Worm (Caenorhabditis elegans) whole organism, young adult: Measurements from ENCODE around the gene F42G4.5.

Source experiments
- B0035.1 ChIP-seq: sonication (generic microtip); optimal IDR thresholded peaks from 2 replicates; lab custom pipeline; 2016; ENCODE audit warnings: missing genetic modification characterization, mild to moderate bottlenecking, missing compliant biosample characterization, missing genotype, missing genetic modification reagents
- B0336.3 ChIP-seq: fragments of 200-800 bp; sonication (Bioruptor generic); IDR thresholded peaks from 2 replicates; pipeline ENCODE4 v1.3.6; 2022; ENCODE audit warnings: missing genetic modification characterization, missing compliant biosample characterization
- C17E4.6 ChIP-seq: fragments of 200-800 bp; sonication (Bioruptor generic); IDR thresholded peaks from 2 replicates; pipeline ENCODE4 v1.3.6; 2022; ENCODE audit warnings: missing genetic modification reagents, missing genetic modification characterization, missing compliant biosample characterization
- D2030.7 ChIP-seq: fragments of 200-800 bp; sonication (Bioruptor generic); IDR thresholded peaks from 2 replicates; pipeline ENCODE4 v1.3.6; 2022; ENCODE audit warnings: missing genetic modification reagents, missing genetic modification characterization, missing compliant biosample characterization
- F23B12.7 ChIP-seq: sonication (generic microtip); optimal IDR thresholded peaks from 2 replicates; lab custom pipeline; 2017; ENCODE audit warnings: missing genetic modification characterization, mild to moderate bottlenecking, missing compliant biosample characterization, antibody characterized with exemption, moderate library complexity; ENCODE audit not compliant: insufficient read depth
- F39B2.1 ChIP-seq: fragments of 200-800 bp; sonication (Bioruptor generic); IDR thresholded peaks from 2 replicates; pipeline ENCODE4 v1.3.6; 2022; ENCODE audit warnings: missing genetic modification reagents, missing genetic modification characterization, missing compliant biosample characterization
- F49E8.2 ChIP-seq: sonication (generic microtip); optimal IDR thresholded peaks from 3 replicates; lab custom pipeline; 2017; ENCODE audit warnings: missing genetic modification characterization, mild to moderate bottlenecking, missing compliant biosample characterization, antibody characterized with exemption, moderate library complexity; ENCODE audit not compliant: insufficient read depth
- F55B11.4 ChIP-seq: sonication (generic microtip); optimal IDR thresholded peaks from 2 replicates; lab custom pipeline; 2016; ENCODE audit warnings: missing compliant biosample characterization, missing genetic modification characterization, borderline replicate concordance; ENCODE audit not compliant: insufficient read depth
- F57C9.4 ChIP-seq: sonication (generic microtip); optimal IDR thresholded peaks from 2 replicates; lab custom pipeline; 2017; ENCODE audit warnings: mild to moderate bottlenecking, missing genetic modification characterization, missing compliant biosample characterization
- T07F8.4 ChIP-seq: sonication (generic microtip); optimal IDR thresholded peaks from 2 replicates; lab custom pipeline; 2016; ENCODE audit warnings: mild to moderate bottlenecking, missing genetic modification characterization, moderate library complexity, missing compliant biosample characterization
- T26A5.8 ChIP-seq: sonication (generic microtip); optimal IDR thresholded peaks from 2 replicates; lab custom pipeline; 2016; ENCODE audit warnings: missing genetic modification characterization, missing compliant biosample characterization
- Y95B8A.8 ChIP-seq: fragments of 200-800 bp; sonication (Bioruptor generic); IDR thresholded peaks from 2 replicates; pipeline ENCODE4 v1.3.6; 2022; ENCODE audit warnings: missing genetic modification reagents, missing genetic modification characterization, missing compliant biosample characterization
- aptf-3 ChIP-seq: fragments of 200-800 bp; sonication (Bioruptor generic); IDR thresholded peaks from 2 replicates; pipeline ENCODE4 v1.3.6; 2022; ENCODE audit warnings: missing genetic modification characterization, missing compliant biosample characterization
- attf-6 ChIP-seq: fragments of 200-800 bp; sonication (Bioruptor generic); IDR thresholded peaks from 2 replicates; pipeline ENCODE4 v1.3.6; 2022; ENCODE audit warnings: missing genetic modification reagents, missing genetic modification characterization, missing compliant biosample characterization
- bed-2 ChIP-seq: fragments of 200-800 bp; sonication (Bioruptor generic); IDR thresholded peaks from 2 replicates; pipeline ENCODE4 v1.3.6; 2022; ENCODE audit warnings: missing genetic modification reagents, missing genetic modification characterization, missing compliant biosample characterization
- ceh-79 ChIP-seq: sonication (generic microtip); optimal IDR thresholded peaks from 2 replicates; lab custom pipeline; 2017; ENCODE audit warnings: mild to moderate bottlenecking, missing genetic modification characterization, missing compliant biosample characterization
- ceh-91 ChIP-seq: fragments of 200-800 bp; sonication (Bioruptor generic); IDR thresholded peaks from 2 replicates; pipeline ENCODE4 v1.3.6; 2022; ENCODE audit warnings: missing genetic modification reagents, missing genetic modification characterization, missing compliant biosample characterization
- chd-7 ChIP-seq: sonication (generic microtip); optimal IDR thresholded peaks from 2 replicates; lab custom pipeline; 2016; ENCODE audit warnings: mild to moderate bottlenecking, missing genetic modification characterization, moderate library complexity, missing compliant biosample characterization
- egl-18 ChIP-seq: fragments of 200-800 bp; sonication (Bioruptor generic); IDR thresholded peaks from 2 replicates; pipeline ENCODE4 v1.3.6; 2022; ENCODE audit warnings: missing genetic modification reagents, missing genetic modification characterization, missing compliant biosample characterization
- ekl-4 ChIP-seq: fragments of 200-800 bp; sonication (Bioruptor generic); IDR thresholded peaks from 2 replicates; pipeline ENCODE4 v1.3.6; 2022; ENCODE audit warnings: missing genetic modification reagents, missing genetic modification characterization, missing compliant biosample characterization
- ets-4 ChIP-seq: fragments of 200-800 bp; sonication (Bioruptor generic); optimal IDR thresholded peaks from 2 replicates; lab custom pipeline; 2018; ENCODE audit warnings: mild to moderate bottlenecking, missing genetic modification characterization, missing compliant biosample characterization
- hmg-1.2 ChIP-seq: fragments of 200-800 bp; sonication (Bioruptor generic); IDR thresholded peaks from 2 replicates; pipeline ENCODE4 v1.3.6; 2022; ENCODE audit warnings: missing genetic modification reagents, missing genetic modification characterization, missing compliant biosample characterization
- hrde-1 ChIP-seq: sonication (generic microtip); optimal IDR thresholded peaks from 2 replicates; lab custom pipeline; 2016; ENCODE audit warnings: missing genetic modification characterization, mild to moderate bottlenecking, missing compliant biosample characterization, moderate library complexity, missing genotype, missing genetic modification reagents, borderline replicate concordance
- lin-26 ChIP-seq: fragments of 200-800 bp; sonication (Bioruptor generic); IDR thresholded peaks from 2 replicates; pipeline ENCODE4 v1.3.6; 2022; ENCODE audit warnings: missing genetic modification reagents, missing genetic modification characterization, missing compliant biosample characterization
- lin-35 ChIP-seq, 3 experiments: fragments of 150-350 bp in 2 of 3; sonication (generic microtip) in 1 of 3; optimal IDR thresholded peaks; 2 replicates each; lab custom pipeline; 2014 to 2018; ENCODE audit warnings: missing biosample characterization in 3 of 3, missing genetic modification characterization in 3 of 3, missing genetic modification reagents in 3 of 3
- lin-54 ChIP-seq: fragments of 200-800 bp; sonication (Bioruptor generic); optimal IDR thresholded peaks from 2 replicates; lab custom pipeline; 2018; ENCODE audit warnings: mild to moderate bottlenecking, missing genetic modification characterization, missing compliant biosample characterization
- lsl-1 ChIP-seq: fragments of 200-800 bp; sonication (Bioruptor generic); optimal IDR thresholded peaks from 2 replicates; lab custom pipeline; 2018; ENCODE audit warnings: mild to moderate bottlenecking, missing genetic modification characterization, moderate library complexity, missing compliant biosample characterization
- madf-3 ChIP-seq: fragments of 200-800 bp; sonication (Bioruptor generic); IDR thresholded peaks from 2 replicates; pipeline ENCODE4 v1.3.6; 2022; ENCODE audit warnings: missing genetic modification reagents, missing genetic modification characterization, missing compliant biosample characterization
- madf-6 ChIP-seq: fragments of 200-800 bp; sonication (Bioruptor generic); IDR thresholded peaks from 2 replicates; pipeline ENCODE4 v1.3.6; 2022; ENCODE audit warnings: missing genetic modification reagents, missing genetic modification characterization, missing compliant biosample characterization
- nfya-1 ChIP-seq: sonication (generic microtip); optimal IDR thresholded peaks from 2 replicates; lab custom pipeline; 2017; ENCODE audit warnings: antibody characterized with exemption, missing compliant biosample characterization, missing genetic modification characterization, borderline replicate concordance; ENCODE audit not compliant: insufficient read depth
- nhr-27 ChIP-seq: fragments of 200-800 bp; sonication (Bioruptor generic); optimal IDR thresholded peaks from 2 replicates; lab custom pipeline; 2018; ENCODE audit warnings: mild to moderate bottlenecking, missing genetic modification characterization, moderate library complexity, missing compliant biosample characterization
- nhr-90 ChIP-seq: sonication (generic microtip); optimal IDR thresholded peaks from 2 replicates; lab custom pipeline; 2016; ENCODE audit warnings: missing genotype, mild to moderate bottlenecking, missing genetic modification characterization, missing compliant biosample characterization
- rpc-1 ChIP-seq, 2 experiments: fragments of 150-350 bp in 1 of 2; sonication (generic microtip) in 1 of 2; optimal IDR thresholded peaks; 2 replicates each; lab custom pipeline; 2014 to 2018; ENCODE audit warnings: missing biosample characterization in 1 of 2, missing genetic modification characterization in 1 of 2, missing genetic modification reagents in 1 of 2, missing genotype in 1 of 2
- sdz-38 ChIP-seq: sonication (generic microtip); optimal IDR thresholded peaks from 2 replicates; lab custom pipeline; 2016; ENCODE audit warnings: missing genotype, missing genetic modification characterization, missing compliant biosample characterization
- snpc-4 ChIP-seq, 5 experiments: fragments of 150-350 bp in 1 of 5; sonication (generic microtip) in 4 of 5; optimal IDR thresholded peaks; 2 replicates each; lab custom pipeline; 2014 to 2018; ENCODE audit warnings: missing genetic modification characterization in 5 of 5, missing biosample characterization in 3 of 5, antibody characterized with exemption in 2 of 5, mild to moderate bottlenecking in 2 of 5, missing compliant biosample characterization in 2 of 5, missing genotype in 2 of 5, moderate library complexity in 2 of 5, missing genetic modification reagents in 1 of 5
- sptf-2 ChIP-seq: fragments of 200-800 bp; sonication (Bioruptor generic); optimal IDR thresholded peaks from 2 replicates; lab custom pipeline; 2018; ENCODE audit warnings: mild to moderate bottlenecking, missing genetic modification characterization, missing compliant biosample characterization
- tbp1 ChIP-seq: fragments of 200-800 bp; sonication (Bioruptor generic); optimal IDR thresholded peaks from 2 replicates; lab custom pipeline; 2018; ENCODE audit warnings: mild to moderate bottlenecking, missing genetic modification characterization, missing compliant biosample characterization
- zim-3 ChIP-seq: sonication (generic microtip); optimal IDR thresholded peaks from 2 replicates; lab custom pipeline; 2017; ENCODE audit warnings: mild to moderate bottlenecking, missing genetic modification characterization, moderate library complexity, missing compliant biosample characterization
- ztf-18 ChIP-seq: sonication (generic microtip); optimal IDR thresholded peaks from 2 replicates; lab custom pipeline; 2016; ENCODE audit warnings: missing genotype, mild to moderate bottlenecking, missing genetic modification characterization, missing compliant biosample characterization
- ztf-26 ChIP-seq: sonication (generic microtip); optimal IDR thresholded peaks from 2 replicates; lab custom pipeline; 2017; ENCODE audit warnings: missing genetic modification characterization, missing compliant biosample characterization

Gene F42G4.5

ce11 chrII:13083752-13084214 is 10.5 kb downstream of the F42G4.5 start, which contains the start of the genes Y81G3A.1 and gcn-2 (continued):
- TF ChIP-seq madf-6 (GFP tag; lab: Robert Waterston, UW) (peak; percentile 42; the same call in 1 of the 2 replicates), lin-35 (GFP tag; optimal IDR thresholded peaks at IDR 0.05; lab: Kevin White, UChicago) (peak in 1 of 3 experiments; percentile 91), F39B2.1 (GFP tag; lab: Robert Waterston, UW) (no peak), snpc-4 (GFP tag; optimal IDR thresholded peaks at IDR 0.05; lab: Kevin White, UChicago) (no peak), snpc-4 (tag; optimal IDR thresholded peaks at IDR 0.05; lab: Kevin White, UChicago) (peak in 1 of 4 experiments; percentile 11), F57C9.4 (tag; lab: Kevin White, UChicago) (no peak), bed-2 (no peak)
- TF ChIP-seq, all 124 proteins: peak for 7

- TF ChIP-seq nfya-1 (tag; lab: Kevin White, UChicago) (no peak), ceh-91 (GFP tag; lab: Robert Waterston, UW) (no peak), ztf-26 (no peak), F55B11.4 (tag; lab: Kevin White, UChicago) (no peak), sdz-38 (tag; lab: Kevin White, UChicago) (no peak), B0336.3 (GFP tag; lab: Robert Waterston, UW) (no peak), F49E8.2 (no peak), D2030.7 (no peak), tbp1 (GFP tag; lab: Kevin White, UChicago) (no peak), rpc-1 (optimal IDR thresholded peaks at IDR 0.05; lab: Kevin White, UChicago) (no peak), rpc-1 (tag; optimal IDR thresholded peaks at IDR 0.05; lab: Kevin White, UChicago) (no peak), aptf-3 (GFP tag; lab: Robert Waterston, UW) (no peak), T26A5.8 (tag; lab: Kevin White, UChicago) (no peak)
These were observed 12.7 kb downstream of the F42G4.5 start for ce11 chrII:13085951-13086350.

ce11 chrII:13091123-13091522 is 17.8 kb downstream of the F42G4.5 start, which contains the start of gene Y81G3A.4:
Gene Y81G3A.4 (plus strand): TSS chrII:13091423.
- TF ChIP-seq zim-3 (tag; lab: Kevin White, UChicago) (no peak), B0035.1 (no peak), nhr-27 (no peak), ets-4 (GFP tag; lab: Kevin White, UChicago) (no peak), egl-18 (no peak), lin-35 (GFP tag; optimal IDR thresholded peaks at IDR 0.05; lab: Kevin White, UChicago) (no peak), C17E4.6 (GFP tag; lab: Robert Waterston, UW) (no peak), Y95B8A.8 (GFP tag; lab: Robert Waterston, UW) (no peak), nhr-90 (tag; lab: Kevin White, UChicago) (no peak), F23B12.7 (tag; lab: Kevin White, UChicago) (no peak), sptf-2 (no peak), lin-54 (GFP tag; lab: Kevin White, UChicago) (no peak), attf-6 (GFP tag; lab: Robert Waterston, UW) (no peak), ceh-79 (tag; lab: Kevin White, UChicago) (no peak), madf-3 (GFP tag; lab: Robert Waterston, UW) (no peak)

- 0 out of 2 replicates have a peak, but pooled peaks have one; percentile 51 for TF ChIP-seq ekl-4 (GFP tag; lab: Robert Waterston, UW)
- no peak for TF ChIP-seq ztf-18
- no peak for TF ChIP-seq hrde-1 (tag; lab: Kevin White, UChicago)
- TF ChIP-seq lsl-1 (GFP tag; lab: Kevin White, UChicago): peak; percentile 59
- TF ChIP-seq ets-4 (GFP tag; lab: Kevin White, UChicago): no peak
- no peak for TF ChIP-seq lin-26 (GFP tag; lab: Robert Waterston, UW)
- TF ChIP-seq T07F8.4 (tag; lab: Kevin White, UChicago): no peak
- TF ChIP-seq B0336.3 (GFP tag; lab: Robert Waterston, UW): no peak
- TF ChIP-seq hmg-1.2 (GFP tag; lab: Robert Waterston, UW): no peak
- no peak for TF ChIP-seq chd-7 (tag; lab: Kevin White, UChicago)
These were observed 18.6 kb downstream of the F42G4.5 start for ce11 chrII:13091857-13092256.
